Worm (Caenorhabditis elegans): Measurements from ENCODE around the gene B0304.4.

ce11 chrII:4562503-4563000 is 39.5 kb upstream of the B0304.4 start, which contains the start of gene dao-2:
- TF ChIP-seq pes-1 (GFP tag; IDR thresholded peaks at IDR 0.05) (no peak), ama-1 (optimal IDR thresholded peaks at IDR 0.05) (no peak), tra-4 (tag; optimal IDR thresholded peaks at IDR 0.05) (no peak), hmbx-1 (tag; optimal IDR thresholded peaks at IDR 0.05) (no peak), hmg-4 (GFP tag; optimal IDR thresholded peaks at IDR 0.05) (no peak), F13C5.2 (tag; optimal IDR thresholded peaks at IDR 0.05) (no peak), aly-1 (tag; optimal IDR thresholded peaks at IDR 0.05) (no peak), ceh-36 (tag; optimal IDR thresholded peaks at IDR 0.05) (no peak), flt-1 (GFP tag; IDR thresholded peaks at IDR 0.05) (no peak), tbx-11 (GFP tag; IDR thresholded peaks at IDR 0.05) (no peak)
